Worm (Caenorhabditis elegans): ENCODE results near the gene Y62H9A.9.

DNA sequence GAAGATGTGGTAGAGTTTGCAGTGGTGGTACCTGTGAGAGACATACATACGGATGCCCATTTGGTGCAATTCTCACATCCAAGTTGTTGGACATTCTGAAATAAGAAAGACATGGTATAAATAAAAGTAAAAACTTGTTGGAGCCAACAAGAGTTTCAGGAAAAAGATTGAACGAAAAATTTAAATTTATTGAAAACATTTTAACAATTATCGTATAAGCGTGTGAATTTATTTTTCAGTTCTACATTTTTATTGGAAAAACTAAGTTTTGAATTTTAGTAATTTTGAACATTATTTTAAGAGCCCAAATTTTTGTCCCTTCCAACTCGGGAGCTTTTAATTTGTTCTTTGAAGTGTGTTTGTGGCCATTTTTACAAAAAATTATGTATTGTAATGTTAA is 43.0 kb downstream of the Y62H9A.9 start, which contains the start of gene F54F7.8:
- no peak for TF ChIP-seq him-1 (tag; optimal IDR thresholded peaks at IDR 0.05)
- TF ChIP-seq dao-5 (tag; optimal IDR thresholded peaks at IDR 0.05): no peak
- TF ChIP-seq W03F9.2 (tag; optimal IDR thresholded peaks at IDR 0.05): no peak
